Worm (Caenorhabditis elegans): ENCODE results near the gene ZK1248.4.
A peak's percentile ranks its signal among the peaks of the same experiment; 100 is the strongest.

ZK1248.4 gene

ce11 chrII:5828486-5828885 lies 10.1 kb downstream of the ZK1248.4 start, which contains the start of gene ZK1248.11:
Gene ZK1248.11 (minus strand): TSS chrII:5828586.
- no peak for TF ChIP-seq Y105C5A.15 (GFP tag; IDR thresholded peaks at IDR 0.05)
- TF ChIP-seq spr-3 (GFP tag; optimal IDR thresholded peaks at IDR 0.05): no peak
- TF ChIP-seq dmd-8 (GFP tag; IDR thresholded peaks at IDR 0.05): no peak
- no peak for TF ChIP-seq dmd-9 (GFP tag; IDR thresholded peaks at IDR 0.05)

ce11 chrII:5829940-5830424 lies 11.6 kb downstream of the ZK1248.4 start, which contains the start of gene col-74:
Gene col-74 (plus strand): TSS chrII:5830374.
- TF ChIP-seq hlh-11 (tag; optimal IDR thresholded peaks at IDR 0.05) (peak; percentile 42), dve-1 (tag; optimal IDR thresholded peaks at IDR 0.05; ENCODE audit: insufficient read depth) (peak; percentile 56), zag-1 (tag; optimal IDR thresholded peaks at IDR 0.05) (no peak), ceh-28 (tag; optimal IDR thresholded peaks at IDR 0.05) (no peak), daf-16 (GFP tag; optimal IDR thresholded peaks at IDR 0.05) (no peak), daf-16 (tag; optimal IDR thresholded peaks at IDR 0.05) (peak; percentile 60), hlh-30 (tag; optimal IDR thresholded peaks at IDR 0.05; ENCODE audit: insufficient read depth) (no peak), dmd-6 (GFP tag; IDR thresholded peaks at IDR 0.05) (peak; percentile 75), unc-62 (GFP tag; optimal IDR thresholded peaks at IDR 0.05 in 1 of 2) (peak in 1 of 2 experiments; percentile 2), unc-62 (tag; optimal IDR thresholded peaks at IDR 0.05) (no peak)

ce11 chrII:5831373-5831772 lies 13.0 kb downstream of the ZK1248.4 start:
- TF ChIP-seq set-16 (GFP tag; IDR thresholded peaks at IDR 0.05): peak; percentile 79
- no peak for TF ChIP-seq hlh-11 (tag; optimal IDR thresholded peaks at IDR 0.05)

- TF ChIP-seq pqm-1 (tag; optimal IDR thresholded peaks at IDR 0.05) (no peak), lsy-2 (tag; optimal IDR thresholded peaks at IDR 0.05) (no peak), rbr-2 (tag; optimal IDR thresholded peaks at IDR 0.05) (no peak), nhr-102 (tag; optimal IDR thresholded peaks at IDR 0.05) (no peak), tra-1 (GFP tag; IDR thresholded peaks at IDR 0.05) (no peak), ZK546.5 (tag; optimal IDR thresholded peaks at IDR 0.05) (no peak), Y75B8A.6 (GFP tag; IDR thresholded peaks at IDR 0.05) (no peak), nhr-6 (tag; optimal IDR thresholded peaks at IDR 0.05) (no peak), zip-2 (tag; optimal IDR thresholded peaks at IDR 0.05) (no peak), F26F4.8 (GFP tag; conservative IDR thresholded peaks at IDR 0.05) (no peak)
These were observed 14.7 kb downstream of the ZK1248.4 start, which contains the start of gene gtap-1 for ce11 chrII:5833136-5833535. Gene gtap-1 (minus strand): TSS chrII:5833236.

ce11 chrII:5835146-5835545 lies 16.7 kb downstream of the ZK1248.4 start:
- TF ChIP-seq aha-1 (tag): peak; percentile 93
- no peak for TF ChIP-seq nhr-102 (tag; optimal IDR thresholded peaks at IDR 0.05)

ce11 chrII:5836153-5836719 lies 17.8 kb downstream of the ZK1248.4 start, which contains the start of gene fzo-1:
Gene fzo-1 (minus strand): TSS chrII:5836203.
- peak in 1 of 2 experiments; percentile 77 for TF ChIP-seq hif-1 (tag; optimal IDR thresholded peaks at IDR 0.05)
- peak; percentile 19 for TF ChIP-seq mep-1 (tag; optimal IDR thresholded peaks at IDR 0.05)
- TF ChIP-seq ces-1 (GFP tag; optimal IDR thresholded peaks at IDR 0.05): no peak
- TF ChIP-seq T26A8.4 (GFP tag; IDR thresholded peaks at IDR 0.05): no peak
- TF ChIP-seq fos-1 (tag; optimal IDR thresholded peaks at IDR 0.05): no peak
- TF ChIP-seq hmg-1.1 (GFP tag; IDR thresholded peaks at IDR 0.05): no peak
- TF ChIP-seq zfp-3 (GFP tag; conservative IDR thresholded peaks at IDR 0.05): no peak
- no peak for TF ChIP-seq ceh-20 (GFP tag; IDR thresholded peaks at IDR 0.05)
- no peak for TF ChIP-seq nhr-237 (tag; optimal IDR thresholded peaks at IDR 0.05)
- no peak for TF ChIP-seq nhr-25 (tag; optimal IDR thresholded peaks at IDR 0.05; ENCODE audit: borderline replicate concordance, insufficient read depth)
- peak; percentile 16 for TF ChIP-seq dpl-1 (GFP tag; optimal IDR thresholded peaks at IDR 0.05)
- no peak for TF ChIP-seq tra-1 (GFP tag; IDR thresholded peaks at IDR 0.05)
- TF ChIP-seq arid-1 (GFP tag; conservative IDR thresholded peaks at IDR 0.05): no peak
- TF ChIP-seq ctbp-1 (GFP tag; IDR thresholded peaks at IDR 0.05): no peak
- TF ChIP-seq nhr-76 (tag; optimal IDR thresholded peaks at IDR 0.05): no peak
- TF ChIP-seq cey-2 (tag; optimal IDR thresholded peaks at IDR 0.05; ENCODE audit: borderline replicate concordance, insufficient read depth): no peak
- no peak for TF ChIP-seq dmd-9 (GFP tag; IDR thresholded peaks at IDR 0.05)
- no peak for TF ChIP-seq spr-3 (GFP tag; optimal IDR thresholded peaks at IDR 0.05)
- TF ChIP-seq aly-2 (tag; optimal IDR thresholded peaks at IDR 0.05): no peak
- TF ChIP-seq Y75B8A.6 (GFP tag; IDR thresholded peaks at IDR 0.05): no peak
- peak; percentile 22 for TF ChIP-seq aha-1 (tag)
